Worm (Caenorhabditis elegans): ENCODE data around the gene srd-54.
"Not testable (repeated sequence)": the region's sequence is repeated elsewhere in the genome, so short reads cannot be mapped to it uniquely, and the experiment has no call there.

srd-54 gene

DNA sequence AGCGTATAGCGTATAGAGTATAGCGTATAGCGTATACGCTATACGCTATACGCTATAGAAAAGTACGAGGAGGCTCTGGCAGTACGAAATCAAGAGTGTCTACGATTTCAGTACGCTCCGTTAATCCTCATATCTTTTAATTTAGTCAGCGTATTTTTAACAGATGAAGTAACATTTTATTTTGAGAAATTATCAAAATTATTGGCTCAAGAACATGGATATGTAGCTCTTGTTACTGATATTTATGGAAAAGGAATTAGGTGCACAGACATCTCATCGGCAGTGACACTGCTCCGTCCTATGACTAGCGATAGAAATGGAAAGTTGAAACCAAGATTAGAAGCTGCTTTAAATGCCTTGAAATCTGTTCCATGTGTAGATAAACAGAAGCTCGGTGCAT is 2.5 kb downstream of the srd-54 start, which contains the start of gene K02A2.1:
K02A2.1 (plus strand) TSS at position 301 of the 400 bp plus-strand sequence.
- not testable (repeated sequence) for TF ChIP-seq jun-1, zag-1, snpc-4 (tag; optimal IDR thresholded peaks at IDR 0.05)

DNA sequence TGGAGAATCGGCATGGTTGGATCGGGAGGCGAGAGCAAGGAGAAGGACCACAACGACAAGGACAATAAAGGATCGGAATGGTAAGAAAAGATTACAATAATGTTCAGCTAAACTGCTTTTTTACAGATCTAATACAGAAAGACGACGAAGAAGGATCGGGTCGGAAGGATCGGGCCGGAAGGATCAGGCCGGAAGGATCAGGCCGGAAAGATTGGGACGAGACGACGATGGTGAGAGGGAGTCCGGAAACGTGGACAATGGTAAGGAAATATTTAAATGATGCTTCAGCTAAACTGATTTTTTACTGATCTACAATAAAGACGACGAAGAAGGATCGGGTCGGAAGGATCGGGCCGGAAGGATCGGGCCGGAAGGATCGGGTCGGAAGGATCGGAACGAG is 14.3 kb downstream of the srd-54 start:
- TF ChIP-seq dmd-8 (GFP tag; IDR thresholded peaks at IDR 0.05) (peak; percentile 62; the same call in 1 of the 2 replicates), Y105C5A.15 (GFP tag; IDR thresholded peaks at IDR 0.05) (0 out of 2 replicates have a peak, but pooled peaks have one; percentile 53), set-16 (GFP tag; IDR thresholded peaks at IDR 0.05) (peak; percentile 74)

DNA sequence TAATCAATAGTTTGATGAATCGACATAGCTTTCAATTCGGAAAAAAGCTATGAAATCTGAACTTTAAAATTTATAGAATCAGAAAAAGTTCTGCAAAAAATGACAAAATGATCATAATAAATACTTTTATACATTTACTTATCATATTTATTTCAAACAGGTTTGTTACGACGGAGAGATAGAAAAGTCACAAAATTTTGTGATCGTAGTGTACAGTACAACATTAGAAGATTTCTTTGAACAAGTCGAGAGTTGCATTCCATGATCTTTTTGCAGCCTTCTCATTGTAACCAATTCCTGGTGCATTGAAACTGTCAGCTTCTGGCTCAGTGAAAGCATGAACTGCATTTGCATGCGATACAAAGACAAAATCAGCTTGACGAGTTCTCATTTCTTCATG is 23.8 kb downstream of the srd-54 start, which contains the start of gene D1022.3:
D1022.3 (minus strand) TSS at position 101 of the 400 bp plus-strand sequence.
- TF ChIP-seq unc-62 (GFP tag; optimal IDR thresholded peaks at IDR 0.05 in 1 of 2) (peak in 1 of 2 experiments; percentile 29), unc-62 (tag; optimal IDR thresholded peaks at IDR 0.05) (no peak), nhr-28 (tag; optimal IDR thresholded peaks at IDR 0.05) (peak; percentile 58), nhr-76 (tag; optimal IDR thresholded peaks at IDR 0.05) (no peak), nhr-237 (tag; optimal IDR thresholded peaks at IDR 0.05) (no peak), zfp-2 (tag; optimal IDR thresholded peaks at IDR 0.05) (no peak), T20F7.1 (GFP tag; optimal IDR thresholded peaks at IDR 0.05) (no peak)

DNA sequence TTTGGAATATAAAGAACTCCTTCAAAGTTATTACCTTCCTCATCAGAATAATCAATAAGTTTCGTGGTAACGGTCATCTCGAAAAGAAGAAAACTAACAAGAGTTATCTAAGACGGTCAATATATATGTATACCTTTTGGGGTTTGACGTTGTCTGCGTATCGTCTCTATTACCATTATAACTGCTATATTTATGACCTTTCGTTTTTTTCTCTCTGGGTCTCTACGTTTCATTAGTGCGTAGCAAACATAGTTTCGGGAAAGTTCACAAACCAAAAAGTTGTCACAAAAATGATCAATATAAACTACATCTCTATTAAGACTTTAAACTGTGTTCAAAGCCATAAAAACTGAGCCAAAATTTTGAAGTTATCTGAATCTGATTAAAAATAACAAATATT is 24.8 kb downstream of the srd-54 start, which contains the start of gene D1022.4:
D1022.4 (minus strand) TSS at position 83 of the 400 bp plus-strand sequence.
- TF ChIP-seq mes-2 (tag; optimal IDR thresholded peaks at IDR 0.05; ENCODE audit: poor library complexity, severe bottlenecking) (peak; percentile 23), egl-43 (GFP tag; IDR thresholded peaks at IDR 0.05) (no peak), lin-38 (GFP tag; IDR thresholded peaks at IDR 0.05) (no peak), arid-1 (GFP tag; conservative IDR thresholded peaks at IDR 0.05) (no peak), ceh-32 (tag; optimal IDR thresholded peaks at IDR 0.05; ENCODE audit: poor library complexity) (no peak), lsy-2 (tag; optimal IDR thresholded peaks at IDR 0.05) (peak in 1 of 2 experiments; percentile 32), hlh-11 (tag; optimal IDR thresholded peaks at IDR 0.05) (peak; percentile 9), mxl-3 (GFP tag; optimal IDR thresholded peaks at IDR 0.05) (no peak), ceh-44 (GFP tag; IDR thresholded peaks at IDR 0.05) (no peak), lim-7 (GFP tag; IDR thresholded peaks at IDR 0.05) (no peak), zip-11 (GFP tag; IDR thresholded peaks at IDR 0.05) (no peak), Y5F2A.4 (GFP tag; optimal IDR thresholded peaks at IDR 0.05) (no peak), nhr-28 (tag; optimal IDR thresholded peaks at IDR 0.05) (peak; percentile 69), vab-7 (GFP tag; IDR thresholded peaks at IDR 0.05) (no peak), Y105C5A.15 (GFP tag; IDR thresholded peaks at IDR 0.05) (no peak), daf-12 (tag; optimal IDR thresholded peaks at IDR 0.05) (no peak), dmd-6 (GFP tag; IDR thresholded peaks at IDR 0.05) (peak; percentile 58; the same call in 1 of the 2 replicates), tag-97 (GFP tag; IDR thresholded peaks at IDR 0.05) (no peak), hmg-1.1 (GFP tag; IDR thresholded peaks at IDR 0.05) (no peak), tra-1 (GFP tag; IDR thresholded peaks at IDR 0.05) (no peak), sdz-12 (GFP tag; optimal IDR thresholded peaks at IDR 0.05) (no peak), T20F7.1 (GFP tag; optimal IDR thresholded peaks at IDR 0.05) (no peak), daf-16 (GFP tag; optimal IDR thresholded peaks at IDR 0.05) (no peak), daf-16 (tag; optimal IDR thresholded peaks at IDR 0.05) (peak; percentile 67), duxl-1 (tag; optimal IDR thresholded peaks at IDR 0.05; ENCODE audit: poor library complexity) (no peak), D1046.2 (GFP tag; IDR thresholded peaks at IDR 0.05) (no peak), mdl-1 (tag; optimal IDR thresholded peaks at IDR 0.05) (peak in 1 of 2 experiments; percentile 15), ces-1 (GFP tag; optimal IDR thresholded peaks at IDR 0.05) (no peak), ceh-28 (tag; optimal IDR thresholded peaks at IDR 0.05) (no peak), ama-1 (optimal IDR thresholded peaks at IDR 0.05) (no peak), pqm-1 (tag; optimal IDR thresholded peaks at IDR 0.05) (peak; percentile 37), gei-8 (GFP tag; optimal IDR thresholded peaks at IDR 0.05) (no peak), zip-2 (tag; optimal IDR thresholded peaks at IDR 0.05) (no peak), ctbp-1 (GFP tag; IDR thresholded peaks at IDR 0.05) (no peak), nhr-102 (tag; optimal IDR thresholded peaks at IDR 0.05) (peak; percentile 77), dmd-9 (GFP tag; IDR thresholded peaks at IDR 0.05) (no peak)
